ENCODE assay signal across 1 fruit fly cellular context in the genomic region with DNA sequence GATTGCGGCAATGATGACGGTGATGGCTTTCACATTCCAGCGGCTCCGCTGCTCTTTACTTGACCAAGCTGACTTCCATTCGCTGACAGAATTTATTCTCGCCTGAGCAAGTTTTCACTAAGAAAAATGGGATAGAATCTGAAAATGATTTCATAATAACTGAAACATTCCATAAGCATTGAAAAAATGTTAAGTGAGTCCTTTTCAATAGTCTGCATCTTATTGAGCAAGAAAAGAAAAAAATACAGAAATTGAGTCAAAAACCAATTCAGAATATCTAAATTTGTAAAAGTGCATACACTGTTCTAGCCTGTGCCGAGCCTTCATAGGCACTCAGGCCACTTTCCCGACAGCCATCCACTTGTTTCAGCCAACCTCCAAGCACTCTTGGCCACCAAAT.
TF ChIP-seq lines count a peak whose summit lies in the region.

No protein-coding gene starts in this region.

TF ChIP-seq in whole organism, prepupa, 60 proteins besides CTCF, POLR2A, EP300 and RAD21 (continued from another document):
- no peak for TF ChIP-seq cyc (GFP tag; optimal IDR thresholded peaks at IDR 0.05; lab: Kevin White, UChicago)
- no peak for TF ChIP-seq esn (GFP tag; optimal IDR thresholded peaks at IDR 0.05; lab: Kevin White, UChicago)
- TF ChIP-seq Eip78C (GFP tag; lab: Kevin White, UChicago): peak; percentile 77
- no peak for TF ChIP-seq ss (GFP tag; optimal IDR thresholded peaks at IDR 0.05; lab: Kevin White, UChicago)
- TF ChIP-seq CG4318 (GFP tag; optimal IDR thresholded peaks at IDR 0.05; lab: Kevin White, UChicago): peak; percentile 57
- TF ChIP-seq achi (GFP tag; optimal IDR thresholded peaks at IDR 0.05; lab: Kevin White, UChicago): peak; percentile 66
- TF ChIP-seq CG6163 (GFP tag; IDR thresholded peaks at IDR 0.05; lab: Robert Waterston, UW): peak; percentile 73
- peak; percentile 63 for TF ChIP-seq Sox14 (GFP tag; optimal IDR thresholded peaks at IDR 0.05; lab: Kevin White, UChicago)
- TF ChIP-seq CG11294 (GFP tag; IDR thresholded peaks at IDR 0.05; lab: Robert Waterston, UW): no peak
- peak; percentile 76 for TF ChIP-seq CG8119 (GFP tag; IDR thresholded peaks at IDR 0.05; lab: Robert Waterston, UW)
- TF ChIP-seq CG34406 (GFP tag; optimal IDR thresholded peaks at IDR 0.05; lab: Kevin White, UChicago): no peak
- no peak for TF ChIP-seq net (GFP tag; optimal IDR thresholded peaks at IDR 0.05; lab: Kevin White, UChicago)
- no peak for TF ChIP-seq fd85E (GFP tag; optimal IDR thresholded peaks at IDR 0.05; lab: Kevin White, UChicago)
- TF ChIP-seq CG6808 (GFP tag; optimal IDR thresholded peaks at IDR 0.05; lab: Kevin White, UChicago): no peak
- no peak for TF ChIP-seq Eip93F (GFP tag; optimal IDR thresholded peaks at IDR 0.05; lab: Kevin White, UChicago)
- peak; percentile 62 for TF ChIP-seq Lpt (GFP tag; optimal IDR thresholded peaks at IDR 0.05; lab: Kevin White, UChicago)
- TF ChIP-seq fkh (GFP tag; optimal IDR thresholded peaks at IDR 0.05; lab: Kevin White, UChicago): no peak
- TF ChIP-seq CG9139 (GFP tag; optimal IDR thresholded peaks at IDR 0.05; lab: Kevin White, UChicago): no peak
- peak; percentile 21 for TF ChIP-seq CG3032 (tag; optimal IDR thresholded peaks at IDR 0.05; lab: Kevin White, UChicago)
- no peak for TF ChIP-seq topi (GFP tag; optimal IDR thresholded peaks at IDR 0.05; lab: Kevin White, UChicago)
- no peak for TF ChIP-seq lz (GFP tag; optimal IDR thresholded peaks at IDR 0.05; lab: Kevin White, UChicago)
